Worm (Caenorhabditis elegans): ENCODE results near the gene srd-55.

The srd-55 gene

ce11 chrII:7393922-7394689, 14.2 kb upstream of the srd-55 start (continued):
- no peak for TF ChIP-seq jun-1 (tag; optimal IDR thresholded peaks at IDR 0.05)
- TF ChIP-seq grh-1 (GFP tag; IDR thresholded peaks at IDR 0.05): no peak
- no peak for TF ChIP-seq hpl-2 (GFP tag; optimal IDR thresholded peaks at IDR 0.05)
- no peak for TF ChIP-seq mab-9 (GFP tag; IDR thresholded peaks at IDR 0.05)
- no peak for TF ChIP-seq aly-2 (tag; optimal IDR thresholded peaks at IDR 0.05)
- TF ChIP-seq tlp-1 (tag; optimal IDR thresholded peaks at IDR 0.05): no peak
- TF ChIP-seq ceh-63 (GFP tag; optimal IDR thresholded peaks at IDR 0.05): no peak
- no peak for TF ChIP-seq snpc-4 (tag; optimal IDR thresholded peaks at IDR 0.05)
- TF ChIP-seq nhr-12 (tag; optimal IDR thresholded peaks at IDR 0.05): no peak
- no peak for TF ChIP-seq fkh-10 (GFP tag; optimal IDR thresholded peaks at IDR 0.05)
- TF ChIP-seq alr-1 (tag; optimal IDR thresholded peaks at IDR 0.05; ENCODE audit: borderline replicate concordance): no peak
- peak; percentile 5 for TF ChIP-seq snu-23 (GFP tag; optimal IDR thresholded peaks at IDR 0.05)
- TF ChIP-seq blmp-1 (tag; optimal IDR thresholded peaks at IDR 0.05): peak; percentile 21
- no peak for TF ChIP-seq sptf-1 (tag; optimal IDR thresholded peaks at IDR 0.05)
- no peak for TF ChIP-seq ceh-88 (GFP tag; IDR thresholded peaks at IDR 0.05)
- peak; percentile 65 for TF ChIP-seq lin-14 (GFP tag; optimal IDR thresholded peaks at IDR 0.05)
- no peak for TF ChIP-seq unc-98 (GFP tag; IDR thresholded peaks at IDR 0.05)
- TF ChIP-seq zip-4 (GFP tag; optimal IDR thresholded peaks at IDR 0.05): no peak

- TF ChIP-seq aha-1 (tag; optimal IDR thresholded peaks at IDR 0.05): no peak
- TF ChIP-seq efl-1 (optimal IDR thresholded peaks at IDR 0.05): no peak
- peak in 1 of 2 experiments; percentile 62 for TF ChIP-seq efl-1 (GFP tag; optimal IDR thresholded peaks at IDR 0.05 in 1 of 2)
These were observed 13.6 kb upstream of the srd-55 start, which contains the start of gene bath-44 for ce11 chrII:7394690-7395054. Gene bath-44 (plus strand): TSS chrII:7394955.

ce11 chrII:7396081-7396480, 12.2 kb upstream of the srd-55 start:
- TF ChIP-seq ceh-82 (tag; optimal IDR thresholded peaks at IDR 0.05) (no peak), alr-1 (tag; optimal IDR thresholded peaks at IDR 0.05; ENCODE audit: borderline replicate concordance) (no peak), fkh-4 (tag; optimal IDR thresholded peaks at IDR 0.05; ENCODE audit: borderline replicate concordance) (no peak), C16A3.4 (tag; optimal IDR thresholded peaks at IDR 0.05) (no peak)

- TF ChIP-seq snpc-4 (tag; optimal IDR thresholded peaks at IDR 0.05) (no peak), nhr-84 (tag; optimal IDR thresholded peaks at IDR 0.05) (no peak), skn-1 (tag; optimal IDR thresholded peaks at IDR 0.05) (no peak), pag-3 (tag; optimal IDR thresholded peaks at IDR 0.05; ENCODE audit: borderline replicate concordance, insufficient read depth) (no peak), hlh-17 (GFP tag; optimal IDR thresholded peaks at IDR 0.05; ENCODE audit: borderline replicate concordance) (no peak), unc-62 (GFP tag; optimal IDR thresholded peaks at IDR 0.05) (no peak), ceh-88 (GFP tag; IDR thresholded peaks at IDR 0.05) (no peak), Y116A8C.19 (tag; optimal IDR thresholded peaks at IDR 0.05; ENCODE audit: borderline replicate concordance) (no peak), dsc-1 (tag; optimal IDR thresholded peaks at IDR 0.05) (no peak), irx-1 (tag; optimal IDR thresholded peaks at IDR 0.05) (no peak), rnt-1 (tag; optimal IDR thresholded peaks at IDR 0.05) (peak; percentile 43), efl-1 (optimal IDR thresholded peaks at IDR 0.05) (peak; percentile 29 to 52), efl-1 (GFP tag; optimal IDR thresholded peaks at IDR 0.05 in 1 of 2) (peak; percentile 55 to 96), F16B12.6 (tag; optimal IDR thresholded peaks at IDR 0.05) (no peak), lir-3 (tag; optimal IDR thresholded peaks at IDR 0.05; ENCODE audit: poor library complexity) (no peak), lin-35 (GFP tag; optimal IDR thresholded peaks at IDR 0.05) (peak in 1 of 2 experiments; percentile 60), vab-15 (tag; optimal IDR thresholded peaks at IDR 0.05) (no peak), hlh-4 (tag; optimal IDR thresholded peaks at IDR 0.05) (no peak), nhr-85 (tag) (peak; percentile 63), unc-30 (tag; optimal IDR thresholded peaks at IDR 0.05) (no peak), pax-3 (tag; optimal IDR thresholded peaks at IDR 0.05) (no peak), ceh-90 (tag; optimal IDR thresholded peaks at IDR 0.05) (no peak), nhr-12 (tag; optimal IDR thresholded peaks at IDR 0.05) (no peak), unc-86 (tag; optimal IDR thresholded peaks at IDR 0.05) (no peak), nhr-77 (tag; optimal IDR thresholded peaks at IDR 0.05) (no peak), tlp-1 (tag; optimal IDR thresholded peaks at IDR 0.05) (no peak), fos-1 (tag; optimal IDR thresholded peaks at IDR 0.05) (no peak), aly-2 (tag; optimal IDR thresholded peaks at IDR 0.05) (no peak), swsn-7 (tag; optimal IDR thresholded peaks at IDR 0.05) (no peak)
These were observed 10.9 kb upstream of the srd-55 start for ce11 chrII:7397273-7397840.
